Worm (Caenorhabditis elegans) whole organism, L2 larva: ENCODE measurements around the gene R10E8.1.

Source experiments
- R02D3.7 ChIP-seq: fragments of 150-350 bp; optimal IDR thresholded peaks from 2 replicates; lab custom pipeline; 2014; ENCODE audit warnings: missing biosample characterization, missing genetic modification characterization
- ZK546.5 ChIP-seq: sonication (generic microtip); optimal IDR thresholded peaks from 2 replicates; lab custom pipeline; 2017; ENCODE audit warnings: missing biosample characterization, missing genetic modification characterization
- ama-1 ChIP-seq: fragments of 150-350 bp; optimal IDR thresholded peaks from 2 replicates; lab custom pipeline; 2018; ENCODE audit warnings: inconsistent platforms
- elt-1 ChIP-seq: fragments of 150-350 bp; optimal IDR thresholded peaks from 2 replicates; lab custom pipeline; 2014; ENCODE audit warnings: missing biosample characterization, missing genetic modification characterization
- gmeb-1 ChIP-seq: fragments of 150-350 bp; optimal IDR thresholded peaks from 2 replicates; lab custom pipeline; 2014; ENCODE audit warnings: missing biosample characterization, missing genetic modification characterization
- lin-13 ChIP-seq: fragments of 150-350 bp; optimal IDR thresholded peaks from 2 replicates; lab custom pipeline; 2014; ENCODE audit warnings: missing biosample characterization, missing genetic modification reagents, missing genetic modification characterization
- ztf-11 ChIP-seq: sonication (generic microtip); optimal IDR thresholded peaks from 2 replicates; lab custom pipeline; 2017; ENCODE audit warnings: missing biosample characterization, missing genetic modification characterization
- ztf-4 ChIP-seq: fragments of 150-350 bp; optimal IDR thresholded peaks from 2 replicates; lab custom pipeline; 2014; ENCODE audit warnings: missing biosample characterization, missing genetic modification characterization

- no peak for TF ChIP-seq ztf-11 (tag; lab: Kevin White, UChicago)
- no peak for TF ChIP-seq R02D3.7 (tag; lab: Kevin White, UChicago)
- no peak for TF ChIP-seq gmeb-1 (tag; lab: Kevin White, UChicago)
- TF ChIP-seq ama-1 (lab: Kevin White, UChicago) = no peak
- TF ChIP-seq lin-13 (GFP tag; lab: Kevin White, UChicago) = no peak
- no peak for TF ChIP-seq ztf-4
- no peak for TF ChIP-seq ZK546.5 (tag; lab: Kevin White, UChicago)
- TF ChIP-seq elt-1 (tag; lab: Kevin White, UChicago) = no peak
Observed at ce11 chrV:18244408-18244807, 7.8 kb downstream of the R10E8.1 start.
